Fruit fly (Drosophila melanogaster) ovary, adult (tissue): ENCODE measurements around the gene CG32086.

Experiments
- CG17801 ChIP-seq: fragments of 200-800 bp; optimal IDR thresholded peaks from 2 replicates; lab custom pipeline; 2019; ENCODE audit warnings: missing biosample characterization, mild to moderate bottlenecking, missing genetic modification characterization, moderate library complexity; ENCODE audit not compliant: partially characterized antibody

CG32086 gene

DNA sequence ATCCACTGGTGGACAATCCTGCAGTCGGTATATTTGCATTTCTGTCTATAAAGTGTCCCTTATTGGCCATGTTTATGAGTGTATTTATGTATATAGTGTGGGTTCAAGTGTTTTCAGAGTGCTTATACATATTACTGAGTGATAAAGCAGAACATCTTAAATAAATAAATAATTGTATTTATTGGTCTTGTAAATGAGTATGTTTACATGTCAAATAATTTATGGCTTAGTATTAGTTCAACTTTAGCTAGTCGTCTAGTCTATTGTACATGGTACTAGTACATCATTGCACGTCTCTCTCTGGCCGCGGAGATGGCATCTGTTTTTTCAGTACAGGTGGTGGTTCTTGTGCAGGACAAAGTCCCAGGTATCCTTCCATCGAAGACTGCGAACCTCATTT, at the start of gene CG32086:
CG32086 (minus strand) TSS at position 101 of the 400 bp plus-strand sequence.
- no peak for TF ChIP-seq CG17801 (GFP tag; lab: Kevin White, UChicago)

- no peak for TF ChIP-seq CG17801 (GFP tag; lab: Kevin White, UChicago)
Measured at dm6 chr3L:11631092-11631491, 47.2 kb upstream of the CG32086 start, which contains the start of gene CG32091. Gene CG32091, plus strand, starts transcription at chr3L:11631392.

DNA sequence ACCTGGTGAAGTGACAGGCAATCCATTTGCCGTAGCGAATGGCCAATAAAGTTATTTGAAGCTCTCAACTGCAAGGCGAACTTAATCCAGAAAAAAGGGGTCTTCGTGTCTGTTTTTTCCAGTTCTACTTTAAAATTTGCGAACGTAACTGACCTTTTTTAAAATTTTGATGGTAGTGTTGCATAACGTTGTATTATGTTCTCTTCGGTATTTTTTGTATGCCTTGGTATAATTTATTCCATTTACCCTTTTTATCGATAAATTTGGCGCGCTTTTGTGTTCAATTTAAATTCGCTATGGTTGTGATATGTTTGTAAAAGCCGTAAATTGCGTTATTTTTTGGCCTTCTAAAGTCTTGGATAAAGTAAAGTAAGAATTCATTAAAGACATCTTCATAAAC, 46.8 kb upstream of the CG32086 start:
- no peak for TF ChIP-seq CG17801 (GFP tag; lab: Kevin White, UChicago)

DNA sequence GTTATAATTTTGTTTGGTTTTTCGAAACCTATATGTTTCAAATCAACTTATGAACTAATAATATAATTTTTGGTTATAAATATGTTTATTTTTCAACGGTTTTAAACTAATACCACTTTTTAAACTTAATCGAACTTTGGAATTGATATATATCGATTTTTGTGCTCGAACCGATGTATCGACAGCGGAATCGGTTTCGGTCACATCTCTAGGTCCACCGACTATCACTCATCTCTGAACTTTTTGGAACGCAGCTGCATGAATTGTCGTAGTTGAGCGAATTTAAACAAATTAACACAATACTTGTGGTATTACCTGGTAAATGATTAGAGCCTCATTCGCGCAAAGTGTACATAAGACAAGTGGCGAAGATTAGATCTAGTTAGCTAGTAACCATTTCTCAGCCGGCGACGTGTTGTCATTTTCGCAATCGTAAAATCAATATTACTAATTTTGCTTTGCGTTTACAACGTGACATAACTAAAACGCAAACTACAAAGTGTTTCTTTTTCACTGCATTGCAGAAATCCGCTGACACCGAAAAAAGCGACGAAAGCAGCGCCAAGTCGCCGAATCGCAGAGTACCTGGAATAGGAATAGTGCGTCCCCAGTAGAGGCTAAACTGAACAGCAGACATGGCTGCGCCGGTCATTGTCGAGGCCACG, 44.1 kb upstream of the CG32086 start, which contains the start of gene Apt1:
Apt1 (plus strand) TSS at position 219 of the 665 bp plus-strand sequence.
- TF ChIP-seq CG17801 (GFP tag; lab: Kevin White, UChicago) = peak; percentile 59

DNA sequence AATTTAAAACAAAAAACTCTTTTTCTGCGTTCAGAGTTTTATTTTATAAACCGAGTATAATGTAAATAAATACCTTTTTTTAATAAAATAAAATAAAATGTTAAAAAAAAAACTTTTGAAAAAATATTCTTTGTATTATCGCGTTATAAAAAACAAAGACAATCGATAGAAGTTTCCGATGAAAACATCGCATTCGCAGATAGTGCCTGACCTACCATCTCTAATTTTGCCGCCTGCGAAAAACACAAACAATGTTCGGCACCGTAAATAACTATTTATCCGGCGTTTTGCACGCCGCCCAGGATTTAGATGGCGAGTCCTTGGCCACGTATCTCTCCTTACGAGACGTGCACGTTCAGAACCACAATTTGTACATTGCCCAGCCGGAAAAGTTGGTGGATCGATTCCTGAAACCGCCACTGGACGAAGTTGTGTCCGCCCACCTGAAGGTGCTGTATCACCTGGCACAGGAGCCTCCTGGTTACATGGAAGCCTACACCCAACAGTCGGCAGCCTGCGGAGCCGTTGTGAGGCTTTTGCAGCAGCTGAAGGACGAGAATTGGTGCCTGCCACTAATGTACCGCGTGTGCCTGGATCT, 42.5 kb upstream of the CG32086 start, which contains the start of gene PCID2:
PCID2 (plus strand) TSS at position 213 of the 598 bp plus-strand sequence.
- no peak for TF ChIP-seq CG17801 (GFP tag; lab: Kevin White, UChicago)

- no peak for TF ChIP-seq CG17801 (GFP tag; lab: Kevin White, UChicago)
Measured at dm6 chr3L:11625634-11626175, 41.8 kb upstream of the CG32086 start, which contains the start of gene CG6083. Gene CG6083, minus strand, starts transcription at chr3L:11626125.

DNA sequence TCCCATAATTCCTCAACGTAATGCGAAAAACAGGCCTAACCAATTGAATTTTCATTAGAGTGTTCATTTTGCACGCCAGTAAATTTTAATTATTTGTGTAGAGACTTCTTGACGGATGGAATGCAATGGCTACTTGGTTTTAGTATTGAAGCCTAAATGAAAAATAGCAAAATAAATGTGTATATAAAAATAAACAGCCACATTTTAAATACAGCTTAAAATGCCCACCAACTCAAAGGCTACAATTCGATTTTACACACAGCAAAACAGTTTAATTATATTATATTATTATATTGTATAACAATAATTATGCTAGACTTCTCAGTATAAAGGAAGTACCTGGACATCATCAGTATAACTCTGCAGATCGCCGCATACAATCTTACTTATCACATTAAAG, 40.4 kb upstream of the CG32086 start, which contains the start of gene Akr1B:
Akr1B (minus strand) TSS at position 101 of the 400 bp plus-strand sequence.
- no peak for TF ChIP-seq CG17801 (GFP tag; lab: Kevin White, UChicago)

DNA sequence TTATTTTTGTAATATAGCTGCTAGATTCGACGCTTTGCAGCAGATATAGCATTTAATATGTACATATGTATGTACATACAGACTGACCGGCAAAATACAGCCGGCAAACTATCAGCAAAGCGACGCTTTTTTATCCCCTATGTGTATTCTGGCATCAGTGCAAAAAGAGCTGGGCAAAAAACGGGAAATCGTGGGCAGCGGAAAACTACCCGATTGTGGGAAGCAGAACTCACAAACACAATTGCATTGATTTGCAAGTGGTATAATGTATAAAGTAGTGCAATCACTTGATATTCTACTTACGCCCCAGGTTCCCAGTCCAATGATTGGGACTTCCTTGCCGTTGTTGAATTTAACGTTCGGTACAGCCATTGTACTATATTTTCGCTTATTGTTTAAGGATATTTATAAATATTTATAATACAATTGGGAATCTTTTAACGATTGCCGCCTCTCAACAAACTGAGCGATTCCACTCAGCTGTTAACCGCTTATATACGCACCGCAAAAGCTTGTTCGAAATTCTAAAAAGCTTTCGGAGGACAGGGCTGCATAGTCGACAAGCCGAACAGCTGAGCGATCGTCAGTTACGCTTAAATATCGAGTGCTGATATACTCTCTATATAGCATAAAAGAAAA, 39.5 kb upstream of the CG32086 start:
- TF ChIP-seq CG17801 (GFP tag; lab: Kevin White, UChicago) = peak; percentile 20

- no peak for TF ChIP-seq CG17801 (GFP tag; lab: Kevin White, UChicago)
Measured at dm6 chr3L:11622750-11623149, 38.9 kb upstream of the CG32086 start.

DNA sequence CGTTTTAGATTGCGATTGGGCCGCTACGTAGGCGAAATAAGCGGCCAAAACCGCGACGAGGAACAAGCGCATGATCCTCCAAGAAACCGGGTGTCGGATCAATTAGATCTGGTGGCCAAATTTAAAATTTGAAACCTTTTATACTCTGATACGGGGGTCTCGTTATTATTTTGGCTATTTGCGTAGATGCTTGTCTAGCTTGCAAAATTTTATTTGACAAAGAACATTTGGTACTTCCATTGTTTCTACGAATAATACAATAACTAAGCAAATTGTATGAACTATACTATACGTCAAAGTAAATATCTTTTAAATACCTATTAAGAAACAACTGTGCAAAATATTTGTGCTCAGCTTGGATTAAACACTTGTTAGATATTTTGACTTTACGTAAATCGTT, 36.1 kb upstream of the CG32086 start, which contains the start of gene Muc68Ca:
Muc68Ca (minus strand) TSS at position 101 of the 400 bp plus-strand sequence.
- TF ChIP-seq CG17801 (GFP tag; lab: Kevin White, UChicago) = no peak

DNA sequence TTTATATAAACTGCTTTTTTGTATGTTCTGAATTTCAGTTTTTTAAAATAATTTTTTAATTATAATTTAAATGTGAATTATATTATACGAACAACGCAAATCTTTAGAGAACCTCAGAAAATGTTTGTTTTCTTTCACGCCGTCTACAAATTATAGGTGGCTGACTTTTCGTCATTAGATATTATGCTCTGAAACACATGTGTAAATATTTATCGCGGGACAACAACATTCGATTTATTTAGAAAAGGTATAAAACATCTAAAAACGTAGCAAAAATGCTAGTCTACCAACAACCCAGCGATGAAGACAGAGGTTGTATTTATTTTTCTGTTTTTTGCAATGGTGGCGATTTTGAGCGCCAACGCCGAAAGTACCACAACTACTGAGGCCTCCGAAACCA, 26.0 kb upstream of the CG32086 start, which contains the start of gene CG42832:
CG42832 (plus strand) TSS at position 301 of the 400 bp plus-strand sequence.
- no peak for TF ChIP-seq CG17801 (GFP tag; lab: Kevin White, UChicago)

DNA sequence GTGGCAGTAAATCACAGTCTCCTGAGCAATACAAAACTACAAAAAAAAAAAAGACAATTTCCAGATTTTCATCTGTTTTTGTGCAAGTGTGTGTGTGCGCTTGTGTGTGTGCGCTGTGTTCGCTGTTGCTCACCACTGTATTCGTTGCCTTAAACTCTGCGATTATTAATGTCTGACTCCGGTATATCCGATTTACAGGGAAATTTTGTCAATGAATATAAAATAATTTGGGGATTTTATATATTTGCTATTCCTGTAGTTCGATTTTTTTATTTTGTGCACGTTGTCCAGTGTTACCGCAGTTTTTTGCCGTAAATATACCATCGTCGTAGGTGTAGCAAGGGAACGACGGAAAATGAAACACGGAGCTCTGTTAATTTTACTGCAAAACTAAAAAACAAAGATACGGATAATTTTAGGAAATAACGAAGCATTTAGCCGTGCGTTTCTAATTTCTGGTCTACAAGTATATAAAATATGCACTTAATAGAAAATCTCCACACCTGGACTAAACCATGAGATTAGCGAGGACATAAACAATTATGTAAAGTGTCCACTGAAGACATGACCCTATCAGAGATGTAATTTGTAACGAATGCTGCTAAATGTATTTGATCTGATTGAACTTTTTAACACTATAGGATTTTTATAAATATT, 25.4 kb upstream of the CG32086 start, which contains the start of gene Duba:
Duba (minus strand) TSS at position 313 of the 657 bp plus-strand sequence.
- no peak for TF ChIP-seq CG17801 (GFP tag; lab: Kevin White, UChicago)

dm6 chr3L:11604227-11604626, 20.4 kb upstream of the CG32086 start:
- TF ChIP-seq CG17801 (GFP tag; lab: Kevin White, UChicago) = no peak

- TF ChIP-seq CG17801 (GFP tag; lab: Kevin White, UChicago) = no peak
Measured at dm6 chr3L:11602040-11602439, 18.2 kb upstream of the CG32086 start.
